Worm (Caenorhabditis elegans): ENCODE measurements around the gene F52B11.5.

- TF ChIP-seq flt-1 (GFP tag; IDR thresholded peaks at IDR 0.05) (no peak), cog-1 (tag; optimal IDR thresholded peaks at IDR 0.05) (no peak), klf-2 (GFP tag; conservative IDR thresholded peaks at IDR 0.05) (no peak), med-1 (GFP tag; optimal IDR thresholded peaks at IDR 0.05; ENCODE audit: insufficient read depth) (no peak), ztf-29 (GFP tag; IDR thresholded peaks at IDR 0.05) (no peak), ref-1 (GFP tag; conservative IDR thresholded peaks at IDR 0.05) (no peak)
Observed at ce11 chrIV:14119327-14119726, 16.3 kb upstream of the F52B11.5 start.

Data from whole organism, midembryonic.